Worm (Caenorhabditis elegans) whole organism, L4/young adult: ENCODE measurements around the gene npr-9.

Source experiments
- W03F9.2 ChIP-seq: fragments of 150-350 bp; optimal IDR thresholded peaks from 2 replicates; lab custom pipeline; 2014; ENCODE audit warnings: missing biosample characterization, missing genetic modification characterization
- dao-5 ChIP-seq: sonication (generic microtip); optimal IDR thresholded peaks from 2 replicates; lab custom pipeline; 2016; ENCODE audit warnings: missing genotype, missing genetic modification characterization, moderate library complexity, missing compliant biosample characterization
- him-1 ChIP-seq: sonication (generic microtip); optimal IDR thresholded peaks from 2 replicates; lab custom pipeline; 2016; ENCODE audit warnings: missing genotype, missing genetic modification reagents, missing genetic modification characterization, missing compliant biosample characterization

DNA sequence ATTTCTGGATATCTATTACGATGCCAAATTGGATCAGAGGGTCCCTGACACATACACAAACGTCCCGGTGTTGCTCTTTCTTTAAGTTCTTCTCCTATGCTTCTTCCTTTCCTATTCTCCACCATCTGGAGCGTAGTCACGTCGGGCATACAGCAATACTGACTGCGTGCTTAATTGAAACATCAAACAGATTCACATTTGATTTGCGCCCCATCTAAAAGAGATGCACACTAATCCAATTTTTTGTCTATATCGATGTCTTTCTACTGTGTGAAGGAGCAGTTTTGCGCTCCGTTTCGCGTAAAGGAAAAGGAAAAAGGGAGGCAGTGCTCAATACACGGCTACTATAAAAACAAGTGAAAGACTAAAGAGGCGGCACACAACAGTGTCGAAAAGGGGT lies 814 bp upstream of the npr-9 start:
- no peak for TF ChIP-seq dao-5 (tag; lab: Kevin White, UChicago)
- TF ChIP-seq him-1 (tag; lab: Kevin White, UChicago), result no peak
- TF ChIP-seq W03F9.2 (tag; lab: Kevin White, UChicago), result no peak
